Worm (Caenorhabditis elegans): ENCODE results near the gene pgp-7.

pgp-7 gene

DNA sequence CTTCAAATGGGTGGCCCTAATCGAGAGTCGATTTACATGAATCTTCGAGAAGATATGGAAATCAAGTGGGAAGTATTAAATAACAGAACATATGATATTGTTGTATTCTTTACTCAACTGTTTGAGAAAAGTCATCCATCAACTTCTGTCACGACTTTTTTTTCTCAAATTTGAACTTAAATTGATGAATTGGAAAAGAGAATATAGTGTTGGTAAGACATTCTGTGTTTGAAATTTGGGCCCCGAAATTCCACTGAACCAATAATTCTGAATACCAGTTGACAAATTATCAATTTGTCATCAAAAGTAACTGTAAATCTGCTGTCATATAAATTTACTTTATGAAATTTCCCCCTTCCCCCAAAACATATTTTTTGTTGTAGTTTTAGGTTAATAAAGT, 23.1 kb downstream of the pgp-7 start:
- TF ChIP-seq madf-2 (tag; optimal IDR thresholded peaks at IDR 0.05) (no peak), ceh-30 (tag; optimal IDR thresholded peaks at IDR 0.05) (no peak), K02D7.2 (tag; optimal IDR thresholded peaks at IDR 0.05) (no peak), pag-3 (tag; optimal IDR thresholded peaks at IDR 0.05; ENCODE audit: borderline replicate concordance) (no peak), elt-2 (tag; optimal IDR thresholded peaks at IDR 0.05) (no peak), mec-3 (tag; optimal IDR thresholded peaks at IDR 0.05; ENCODE audit: borderline replicate concordance) (no peak), hlh-30 (tag; optimal IDR thresholded peaks at IDR 0.05; ENCODE audit: insufficient read depth) (no peak), pax-1 (tag; optimal IDR thresholded peaks at IDR 0.05) (no peak), tbx-2 (tag; optimal IDR thresholded peaks at IDR 0.05) (no peak), syd-9 (tag; optimal IDR thresholded peaks at IDR 0.05) (no peak), ets-4 (tag; optimal IDR thresholded peaks at IDR 0.05) (no peak), fkh-10 (GFP tag; optimal IDR thresholded peaks at IDR 0.05) (no peak), ceh-14 (tag; optimal IDR thresholded peaks at IDR 0.05) (no peak), ztf-16 (tag; optimal IDR thresholded peaks at IDR 0.05) (no peak), unc-3 (GFP tag; conservative IDR thresholded peaks at IDR 0.05) (no peak), unc-3 (tag; optimal IDR thresholded peaks at IDR 0.05) (no peak), ref-2 (tag; optimal IDR thresholded peaks at IDR 0.05) (no peak), F13H6.1 (tag; optimal IDR thresholded peaks at IDR 0.05) (no peak), ceh-31 (tag; optimal IDR thresholded peaks at IDR 0.05) (no peak)

DNA sequence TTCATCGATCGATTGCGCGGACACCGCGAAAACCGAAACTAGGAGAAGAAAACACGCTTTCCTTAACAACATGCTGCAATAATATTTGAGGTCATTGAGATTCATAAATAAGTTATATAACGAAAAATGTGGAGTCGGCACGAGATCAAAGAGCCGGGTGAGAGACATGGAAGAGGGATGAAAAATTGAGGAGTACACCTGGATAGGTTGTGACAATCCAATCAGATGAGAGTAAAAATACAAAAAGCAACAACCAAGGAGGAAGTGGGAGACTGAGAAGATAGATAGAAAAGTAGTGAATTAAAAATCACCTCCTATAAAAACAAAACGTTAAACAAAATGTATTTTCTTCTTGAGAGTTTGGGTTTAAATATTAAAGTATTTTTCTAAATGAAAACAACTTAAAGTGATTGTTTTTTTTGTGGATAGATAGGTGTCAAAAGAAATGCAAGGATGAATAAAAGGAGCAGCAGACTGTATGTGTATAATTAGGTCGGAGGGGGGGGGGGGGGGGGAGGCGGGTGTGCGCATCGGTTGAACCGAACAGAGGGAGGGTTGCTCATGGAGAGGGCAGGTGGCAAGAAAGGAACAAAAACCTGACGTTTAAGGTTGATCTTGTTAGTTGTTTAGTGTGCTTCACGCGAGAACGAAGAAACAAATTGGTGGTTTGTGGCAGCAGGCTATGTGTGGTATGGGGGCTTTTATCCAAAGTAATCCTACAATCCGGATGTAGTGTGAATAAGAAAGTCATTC, 25.3 kb downstream of the pgp-7 start, which contains the start of gene C05A9.2:
C05A9.2 (minus strand) TSS at position 73 of the 753 bp plus-strand sequence.
- TF ChIP-seq fkh-10 (GFP tag; optimal IDR thresholded peaks at IDR 0.05) (no peak), elt-4 (tag; optimal IDR thresholded peaks at IDR 0.05) (no peak), che-1 (tag; optimal IDR thresholded peaks at IDR 0.05) (no peak), elt-2 (tag; optimal IDR thresholded peaks at IDR 0.05) (peak; percentile 37), unc-86 (tag; optimal IDR thresholded peaks at IDR 0.05) (no peak), dmd-4 (tag; optimal IDR thresholded peaks at IDR 0.05; ENCODE audit: borderline replicate concordance) (no peak), ceh-30 (tag; optimal IDR thresholded peaks at IDR 0.05) (no peak)

DNA sequence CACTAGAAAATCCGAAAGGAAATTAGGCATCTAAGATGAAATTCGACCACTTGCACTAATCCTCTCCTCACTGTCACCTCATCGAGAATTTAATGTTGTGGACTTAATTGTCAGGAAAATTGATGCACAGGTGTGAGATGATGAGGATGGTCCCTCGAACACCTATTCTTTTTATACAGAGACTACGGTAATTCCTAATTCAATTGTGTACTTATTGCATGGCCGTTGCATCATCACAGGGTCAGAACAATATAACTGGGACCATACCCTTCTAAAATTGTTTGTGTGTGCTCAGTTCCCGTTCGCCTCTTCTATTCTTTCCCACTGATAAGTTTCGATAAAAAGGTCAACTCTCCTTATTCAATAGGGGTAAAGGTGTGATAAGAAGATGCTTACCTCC, 25.9 kb downstream of the pgp-7 start:
- TF ChIP-seq elt-2 (tag; optimal IDR thresholded peaks at IDR 0.05), result peak; percentile 87
- TF ChIP-seq pqm-1 (tag; optimal IDR thresholded peaks at IDR 0.05), result no peak
- TF ChIP-seq nhr-232 (tag; optimal IDR thresholded peaks at IDR 0.05), result no peak
- no peak for TF ChIP-seq ceh-31 (tag; optimal IDR thresholded peaks at IDR 0.05)
- no peak for TF ChIP-seq Y22D7AL.16 (tag; optimal IDR thresholded peaks at IDR 0.05)

DNA sequence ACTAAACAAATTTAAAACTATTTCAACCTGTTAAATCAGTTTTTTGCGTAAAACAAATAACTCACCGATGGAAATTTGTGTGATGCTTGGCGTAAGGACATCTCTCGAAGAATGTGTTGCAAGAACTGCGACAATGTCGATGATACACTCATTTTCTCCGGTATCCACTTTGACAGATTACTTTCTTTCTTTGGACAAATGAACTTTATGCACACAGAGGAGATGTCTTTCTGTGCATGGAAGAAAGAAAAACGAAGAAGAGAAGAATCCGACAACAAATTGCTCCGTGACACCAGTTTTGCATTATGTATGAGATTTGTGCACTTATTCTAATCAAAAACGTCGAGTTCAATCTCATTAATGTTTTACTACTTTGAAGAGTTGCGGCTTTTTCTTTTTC, 31.5 kb downstream of the pgp-7 start, which contains the start of gene plc-1:
plc-1 (minus strand) TSS at position 101 of the 400 bp plus-strand sequence.
- TF ChIP-seq ceh-19 (GFP tag; optimal IDR thresholded peaks at IDR 0.05) (no peak), syd-9 (tag; optimal IDR thresholded peaks at IDR 0.05) (no peak), hlh-15 (tag; optimal IDR thresholded peaks at IDR 0.05) (no peak), K09A11.1 (tag; optimal IDR thresholded peaks at IDR 0.05; ENCODE audit: insufficient read depth) (no peak), K02D7.2 (tag; optimal IDR thresholded peaks at IDR 0.05) (no peak), ahr-1 (tag; optimal IDR thresholded peaks at IDR 0.05) (no peak), nhr-11 (tag; optimal IDR thresholded peaks at IDR 0.05) (no peak), ceh-34 (tag; optimal IDR thresholded peaks at IDR 0.05) (no peak), ttx-3 (tag; optimal IDR thresholded peaks at IDR 0.05) (no peak), fkh-10 (GFP tag; optimal IDR thresholded peaks at IDR 0.05) (no peak), ceh-18 (tag; optimal IDR thresholded peaks at IDR 0.05) (no peak), lin-11 (tag; optimal IDR thresholded peaks at IDR 0.05) (no peak), ztf-16 (tag; optimal IDR thresholded peaks at IDR 0.05) (no peak)

Data from whole organism, late embryonic.